2 fruit fly cellular contexts compared by ENCODE assay signal in the genomic region with DNA sequence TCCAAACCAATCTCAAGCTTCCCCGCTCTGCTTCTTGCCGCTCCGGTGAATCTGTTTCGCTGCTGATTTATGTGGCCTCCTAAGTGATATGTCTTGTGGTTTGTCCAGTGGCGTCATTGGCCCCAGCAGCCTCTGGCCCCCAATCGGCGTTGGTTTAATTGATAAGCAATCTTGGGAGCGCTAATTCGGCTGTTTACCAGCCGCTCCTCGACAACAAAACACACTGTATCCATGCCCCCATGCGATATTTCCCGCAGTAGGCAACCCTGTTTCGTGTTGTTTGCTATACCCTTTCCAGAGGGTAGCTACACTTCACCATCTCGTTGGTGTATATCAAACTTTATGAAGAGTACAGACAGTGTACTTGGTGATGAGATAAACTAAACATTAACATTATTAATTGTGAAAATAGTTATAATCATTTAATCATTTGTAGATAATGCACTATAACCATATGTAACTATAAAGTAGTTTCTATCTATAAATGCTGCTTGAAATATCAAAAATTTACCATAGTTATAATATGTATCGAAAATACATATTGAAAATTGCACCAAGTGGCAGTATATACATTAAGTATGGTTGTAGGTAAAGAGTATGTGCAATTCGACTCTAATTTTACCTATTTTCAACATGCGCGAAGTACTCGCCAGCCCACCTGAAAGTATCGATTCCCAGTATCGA.
TF ChIP-seq lines count a peak whose summit lies in the region.

A gene (minus strand): TSS at position 229 of the 684 bp plus-strand sequence.

TF ChIP-seq in whole organism, embryonic, 481 proteins besides CTCF, POLR2A, EP300 and RAD21 (continued from another document and continues in another):
- TF ChIP-seq CG10979 (tag; optimal IDR thresholded peaks at IDR 0.05; lab: Kevin White, UChicago) (peak; percentile 87), nmo (GFP tag; optimal IDR thresholded peaks at IDR 0.05; lab: Kevin White, UChicago) (peak; percentile 93), CG16779 (GFP tag; IDR thresholded peaks at IDR 0.05; lab: Robert Waterston, UW) (no peak), Ravus (GFP tag; IDR thresholded peaks at IDR 0.05; lab: Robert Waterston, UW) (peak; percentile 33; the same call in 1 of the 2 replicates), CG6854 (GFP tag; optimal IDR thresholded peaks at IDR 0.05; lab: Kevin White, UChicago) (peak; percentile 58), Jarid2 (GFP tag; optimal IDR thresholded peaks at IDR 0.05; lab: Kevin White, UChicago) (peak; percentile 52), CG4404 (GFP tag; IDR thresholded peaks at IDR 0.05; lab: Robert Waterston, UW) (peak; percentile 65), rib (GFP tag; IDR thresholded peaks at IDR 0.05; lab: Robert Waterston, UW) (no peak), CG15479 (GFP tag; optimal IDR thresholded peaks at IDR 0.05; lab: Kevin White, UChicago) (no peak), CG15696 (tag; optimal IDR thresholded peaks at IDR 0.05; lab: Kevin White, UChicago) (peak; percentile 64), YL-1 (GFP tag; optimal IDR thresholded peaks at IDR 0.05; lab: Kevin White, UChicago) (peak; percentile 24), Dref (GFP tag; IDR thresholded peaks at IDR 0.05; lab: Robert Waterston, UW) (peak; percentile 52), ci (GFP tag; IDR thresholded peaks at IDR 0.05; lab: Robert Waterston, UW) (peak; percentile 74), CG14667 (GFP tag; IDR thresholded peaks at IDR 0.05; lab: Robert Waterston, UW) (peak; percentile 63), CG11696 (GFP tag; IDR thresholded peaks at IDR 0.05; lab: Robert Waterston, UW) (0 out of 2 replicates have a peak, but pooled peaks have one; percentile 27), CG30431 (GFP tag; optimal IDR thresholded peaks at IDR 0.05; lab: Kevin White, UChicago) (peak; percentile 59), CG17829 (tag; optimal IDR thresholded peaks at IDR 0.05; lab: Kevin White, UChicago) (peak; percentile 85), CG11504 (tag; optimal IDR thresholded peaks at IDR 0.05; lab: Kevin White, UChicago) (peak; percentile 90), shn (GFP tag; optimal IDR thresholded peaks at IDR 0.05; lab: Kevin White, UChicago) (peak; percentile 56), HmgZ (tag; optimal IDR thresholded peaks at IDR 0.05; lab: Kevin White, UChicago) (peak; percentile 80), CG30020 (tag; optimal IDR thresholded peaks at IDR 0.05; lab: Kevin White, UChicago) (peak; percentile 64), CG17385 (GFP tag; optimal IDR thresholded peaks at IDR 0.05; lab: Kevin White, UChicago) (peak; percentile 80), PHDP (tag; optimal IDR thresholded peaks at IDR 0.05; lab: Kevin White, UChicago) (peak; percentile 85), crc (GFP tag; optimal IDR thresholded peaks at IDR 0.05; lab: Kevin White, UChicago) (peak; percentile 11), chinmo (GFP tag; IDR thresholded peaks at IDR 0.05; lab: Robert Waterston, UW; ENCODE audit: partially characterized antibody) (no peak), CG6689 (GFP tag; IDR thresholded peaks at IDR 0.05; lab: Robert Waterston, UW) (peak; percentile 74), CG7786 (GFP tag; optimal IDR thresholded peaks at IDR 0.05; lab: Kevin White, UChicago) (peak; percentile 74), B-H1 (GFP tag; IDR thresholded peaks at IDR 0.05; lab: Robert Waterston, UW) (0 out of 3 replicates have a peak, but pooled peaks have one; percentile 16), ash1 (GFP tag; optimal IDR thresholded peaks at IDR 0.05; lab: Kevin White, UChicago) (no peak), CG9876 (GFP tag; optimal IDR thresholded peaks at IDR 0.05; lab: Kevin White, UChicago) (peak; percentile 49), mam (GFP tag; optimal IDR thresholded peaks at IDR 0.05; lab: Kevin White, UChicago) (peak; percentile 82), Usf (GFP tag; optimal IDR thresholded peaks at IDR 0.05; lab: Kevin White, UChicago) (peak; percentile 81), CG14965 (GFP tag; optimal IDR thresholded peaks at IDR 0.05; lab: Kevin White, UChicago; ENCODE audit: borderline replicate concordance) (no peak), CG31388 (GFP tag; optimal IDR thresholded peaks at IDR 0.05; lab: Kevin White, UChicago) (peak; percentile 54), CG6254 (GFP tag; optimal IDR thresholded peaks at IDR 0.05; lab: Kevin White, UChicago) (peak; percentile 54), CG9797 (GFP tag; optimal IDR thresholded peaks at IDR 0.05; lab: Kevin White, UChicago) (no peak), ssp (GFP tag; IDR thresholded peaks at IDR 0.05; lab: Robert Waterston, UW) (peak; percentile 65), CG31365 (tag; optimal IDR thresholded peaks at IDR 0.05; lab: Kevin White, UChicago) (no peak), CG12391 (tag; optimal IDR thresholded peaks at IDR 0.05; lab: Kevin White, UChicago) (peak; percentile 90), CG14014 (GFP tag; IDR thresholded peaks at IDR 0.05; lab: Robert Waterston, UW) (peak; percentile 73; the same call in 1 of the 2 replicates), pnt (GFP tag; optimal IDR thresholded peaks at IDR 0.05; lab: Kevin White, UChicago) (peak; percentile 61), CG4617 (GFP tag; optimal IDR thresholded peaks at IDR 0.05; lab: Kevin White, UChicago; ENCODE audit: borderline replicate concordance) (peak; percentile 63), insv (GFP tag; optimal IDR thresholded peaks at IDR 0.05; lab: Kevin White, UChicago) (peak in 1 of 2 experiments; percentile 51), CHES-1-like (GFP tag; optimal IDR thresholded peaks at IDR 0.05; lab: Kevin White, UChicago) (peak; percentile 52), chn (GFP tag; optimal IDR thresholded peaks at IDR 0.05; lab: Kevin White, UChicago) (peak; percentile 69), CG10565 (GFP tag; optimal IDR thresholded peaks at IDR 0.05; lab: Kevin White, UChicago) (peak; percentile 20), NK7.1 (GFP tag; optimal IDR thresholded peaks at IDR 0.05; lab: Kevin White, UChicago) (peak; percentile 21), pros (GFP tag; optimal IDR thresholded peaks at IDR 0.05; lab: Kevin White, UChicago) (no peak), grau (tag; optimal IDR thresholded peaks at IDR 0.05; lab: Kevin White, UChicago) (peak; percentile 92), CG43689 (GFP tag; IDR thresholded peaks at IDR 0.05; lab: Robert Waterston, UW) (0 out of 2 replicates have a peak, but pooled peaks have one; percentile 36), CG1603 (tag; optimal IDR thresholded peaks at IDR 0.05; lab: Kevin White, UChicago) (peak; percentile 73), az2 (GFP tag; optimal IDR thresholded peaks at IDR 0.05; lab: Kevin White, UChicago) (peak; percentile 84), Dbx (GFP tag; IDR thresholded peaks at IDR 0.05; lab: Robert Waterston, UW) (peak; percentile 76), tgo (GFP tag; IDR thresholded peaks at IDR 0.05; lab: Robert Waterston, UW) (peak; percentile 73), tna (GFP tag; IDR thresholded peaks at IDR 0.05; lab: Robert Waterston, UW; ENCODE audit: partially characterized antibody) (peak; percentile 12; the same call in 1 of the 2 replicates), E2f2 (GFP tag; IDR thresholded peaks at IDR 0.05; lab: Robert Waterston, UW) (no peak; the same call in none of the 2 replicates), CG11723 (GFP tag; optimal IDR thresholded peaks at IDR 0.05; lab: Kevin White, UChicago) (peak; percentile 80), Spps (tag; optimal IDR thresholded peaks at IDR 0.05; lab: Kevin White, UChicago) (peak; percentile 49), ranshi (GFP tag; IDR thresholded peaks at IDR 0.05; lab: Robert Waterston, UW) (peak; percentile 54; the same call in 1 of the 2 replicates)

TF ChIP-seq in whole organism, prepupa, 60 proteins besides CTCF, POLR2A, EP300 and RAD21 (continued from another document):
- peak; percentile 73 for TF ChIP-seq CG8319 (GFP tag; optimal IDR thresholded peaks at IDR 0.05; lab: Kevin White, UChicago)
- TF ChIP-seq Hr4 (GFP tag; optimal IDR thresholded peaks at IDR 0.05; lab: Kevin White, UChicago), result peak; percentile 87
- TF ChIP-seq dsx (GFP tag; optimal IDR thresholded peaks at IDR 0.05; lab: Kevin White, UChicago; ENCODE audit: poor library complexity, severe bottlenecking), result peak; percentile 82
- TF ChIP-seq CG34406 (GFP tag; optimal IDR thresholded peaks at IDR 0.05; lab: Kevin White, UChicago), result peak; percentile 90
- TF ChIP-seq Eip75B (GFP tag; optimal IDR thresholded peaks at IDR 0.05; lab: Kevin White, UChicago), result peak; percentile 87
- no peak for TF ChIP-seq CG16779 (tag; optimal IDR thresholded peaks at IDR 0.05; lab: Kevin White, UChicago)
- peak; percentile 82 for TF ChIP-seq Lpt (GFP tag; optimal IDR thresholded peaks at IDR 0.05; lab: Kevin White, UChicago)
- peak; percentile 56 to 87 for TF ChIP-seq salr (GFP tag; optimal IDR thresholded peaks at IDR 0.05; lab: Kevin White, UChicago)
- TF ChIP-seq fkh (GFP tag; optimal IDR thresholded peaks at IDR 0.05; lab: Kevin White, UChicago), result peak; percentile 83
- peak; percentile 87 for TF ChIP-seq CG31627 (GFP tag; optimal IDR thresholded peaks at IDR 0.05; lab: Kevin White, UChicago)
- peak; percentile 58 for TF ChIP-seq CG6854 (GFP tag; optimal IDR thresholded peaks at IDR 0.05; lab: Kevin White, UChicago)
- TF ChIP-seq svp (GFP tag; lab: Kevin White, UChicago), result peak; percentile 96
- peak; percentile 93 for TF ChIP-seq lz (GFP tag; optimal IDR thresholded peaks at IDR 0.05; lab: Kevin White, UChicago)
